Fruit fly (Drosophila melanogaster) whole organism, prepupa: ENCODE measurements around the gene CG8765.

ENCODE experiments used
- CG10631 ChIP-seq: fragments of 200-800 bp; sonication (Bioruptor generic); optimal IDR thresholded peaks from 2 replicates; lab custom pipeline; 2016; ENCODE audit warnings: missing biosample characterization, missing genetic modification characterization
- CG10669 ChIP-seq: fragments of 200-800 bp; sonication (Bioruptor generic); optimal IDR thresholded peaks from 3 replicates; lab custom pipeline; 2018; ENCODE audit warnings: missing biosample characterization, mild to moderate bottlenecking, missing genetic modification characterization, moderate library complexity
- CG11294 ChIP-seq: fragments of 200-800 bp; sonication (Bioruptor generic); IDR thresholded peaks from 2 replicates; pipeline ENCODE4 v1.3.6; 2022; ENCODE audit warnings: missing biosample characterization, missing genetic modification characterization
- CG11902 ChIP-seq: fragments of 200-800 bp; sonication (Bioruptor generic); optimal IDR thresholded peaks from 3 replicates; lab custom pipeline; 2016; ENCODE audit warnings: missing biosample characterization, missing genetic modification characterization
- CG15336 ChIP-seq: fragments of 200-800 bp; sonication (Bioruptor generic); IDR thresholded peaks from 2 replicates; pipeline ENCODE4 v1.3.6; 2022; ENCODE audit warnings: missing biosample characterization, missing genetic modification characterization
- CG1621 ChIP-seq: fragments of 200-800 bp; sonication (Bioruptor generic); optimal IDR thresholded peaks from 3 replicates; lab custom pipeline; 2018; ENCODE audit warnings: missing biosample characterization, mild to moderate bottlenecking, missing genetic modification characterization
- CG16779 ChIP-seq: fragments of 200-800 bp; sonication (Bioruptor generic); optimal IDR thresholded peaks from 3 replicates; lab custom pipeline; 2017; ENCODE audit warnings: missing biosample characterization, mild to moderate bottlenecking, missing genetic modification characterization
- CG31627 ChIP-seq: fragments of 200-800 bp; sonication (Bioruptor generic); optimal IDR thresholded peaks from 3 replicates; lab custom pipeline; 2016; ENCODE audit warnings: missing biosample characterization, missing genetic modification characterization
- CG32006 ChIP-seq: fragments of 200-800 bp; sonication (Bioruptor generic); optimal IDR thresholded peaks from 3 replicates; lab custom pipeline; 2017; ENCODE audit warnings: missing biosample characterization, mild to moderate bottlenecking, missing genetic modification characterization
- CG34406 ChIP-seq: fragments of 200-800 bp; sonication (Bioruptor generic); optimal IDR thresholded peaks from 3 replicates; lab custom pipeline; 2016; ENCODE audit warnings: missing biosample characterization, missing genetic modification characterization
- CG3919 ChIP-seq: fragments of 200-800 bp; sonication (Bioruptor generic); optimal IDR thresholded peaks from 3 replicates; lab custom pipeline; 2016; ENCODE audit warnings: missing biosample characterization, missing genetic modification characterization
- CG4318 ChIP-seq: fragments of 200-800 bp; sonication (Bioruptor generic); optimal IDR thresholded peaks from 3 replicates; lab custom pipeline; 2017; ENCODE audit warnings: missing biosample characterization, mild to moderate bottlenecking, missing genetic modification characterization
- CG6163 ChIP-seq: fragments of 200-800 bp; sonication (Bioruptor generic); IDR thresholded peaks from 3 replicates; pipeline ENCODE4 v1.3.6; 2022; ENCODE audit warnings: missing biosample characterization, missing genetic modification characterization
- CG6276 ChIP-seq: fragments of 200-800 bp; sonication (Bioruptor generic); optimal IDR thresholded peaks from 2 replicates; lab custom pipeline; 2017; ENCODE audit warnings: missing biosample characterization, mild to moderate bottlenecking, missing genetic modification characterization
- CG6792 ChIP-seq: fragments of 200-800 bp; sonication (Bioruptor generic); optimal IDR thresholded peaks from 3 replicates; lab custom pipeline; 2016; ENCODE audit warnings: missing biosample characterization, missing genetic modification characterization
- CG6808 ChIP-seq: fragments of 200-800 bp; sonication (Bioruptor generic); optimal IDR thresholded peaks from 3 replicates; lab custom pipeline; 2017; ENCODE audit warnings: missing biosample characterization, missing genetic modification characterization, mild to moderate bottlenecking, moderate library complexity, missing genetic modification reagents
- CG6854 ChIP-seq: fragments of 200-800 bp; sonication (Bioruptor generic); optimal IDR thresholded peaks from 2 replicates; lab custom pipeline; 2017; ENCODE audit warnings: missing biosample characterization, mild to moderate bottlenecking, missing genetic modification characterization
- CG7368 ChIP-seq: fragments of 200-800 bp; sonication (Bioruptor generic); optimal IDR thresholded peaks from 3 replicates; lab custom pipeline; 2016; ENCODE audit warnings: missing biosample characterization, missing genetic modification characterization
- CG8119 ChIP-seq: fragments of 200-800 bp; sonication (Bioruptor generic); IDR thresholded peaks from 3 replicates; pipeline ENCODE4 v1.3.6; 2022; ENCODE audit warnings: missing biosample characterization, missing genetic modification characterization
- CG9139 ChIP-seq: fragments of 200-800 bp; sonication (Bioruptor generic); optimal IDR thresholded peaks from 3 replicates; lab custom pipeline; 2017; ENCODE audit warnings: missing biosample characterization, mild to moderate bottlenecking, missing genetic modification characterization
- Eip75B ChIP-seq: fragments of 200-800 bp; sonication (Bioruptor generic); optimal IDR thresholded peaks from 3 replicates; lab custom pipeline; 2016; ENCODE audit warnings: missing biosample characterization, missing genetic modification characterization
- Eip78C ChIP-seq: fragments of 200-800 bp; sonication (Bioruptor generic); peaks from one replicate; lab custom pipeline; 2016; ENCODE audit warnings: missing biosample characterization, missing genetic modification characterization
- Eip93F ChIP-seq: fragments of 200-800 bp; sonication (Bioruptor generic); optimal IDR thresholded peaks from 2 replicates; lab custom pipeline; 2016; ENCODE audit warnings: missing biosample characterization, mild to moderate bottlenecking, missing genetic modification characterization
- Ets96B ChIP-seq: fragments of 200-800 bp; optimal IDR thresholded peaks from 2 replicates; lab custom pipeline; 2019; ENCODE audit warnings: missing biosample characterization, mild to moderate bottlenecking, missing genetic modification characterization, moderate library complexity
- Gug ChIP-seq: fragments of 200-800 bp; sonication (Bioruptor generic); IDR thresholded peaks from 2 replicates; pipeline ENCODE4 v1.3.6; 2022; ENCODE audit warnings: missing biosample characterization, missing genetic modification characterization
- Hr38 ChIP-seq: sonication (Bioruptor generic); optimal IDR thresholded peaks from 2 replicates; lab custom pipeline; 2016; ENCODE audit warnings: missing biosample characterization, missing genetic modification characterization
- Hr39 ChIP-seq: fragments of 200-800 bp; sonication (Bioruptor generic); optimal IDR thresholded peaks from 2 replicates; lab custom pipeline; 2016; ENCODE audit warnings: missing biosample characterization, missing genetic modification characterization
- Hr4 ChIP-seq: fragments of 200-800 bp; sonication (Bioruptor generic); optimal IDR thresholded peaks from 3 replicates; lab custom pipeline; 2016; ENCODE audit warnings: missing biosample characterization, missing genetic modification characterization
- Lpt ChIP-seq: fragments of 200-800 bp; sonication (Bioruptor generic); optimal IDR thresholded peaks from 3 replicates; lab custom pipeline; 2016; ENCODE audit warnings: missing biosample characterization, missing genetic modification characterization
- Met ChIP-seq: fragments of 200-800 bp; sonication (Bioruptor generic); optimal IDR thresholded peaks from 3 replicates; lab custom pipeline; 2016; ENCODE audit warnings: missing biosample characterization, missing genetic modification characterization
- OdsH ChIP-seq: fragments of 200-800 bp; sonication (Bioruptor generic); optimal IDR thresholded peaks from 3 replicates; lab custom pipeline; 2016; ENCODE audit warnings: missing biosample characterization, missing genetic modification characterization
- Smox ChIP-seq: fragments of 200-800 bp; sonication (Bioruptor generic); optimal IDR thresholded peaks from 3 replicates; lab custom pipeline; 2016; ENCODE audit warnings: missing biosample characterization, missing genetic modification characterization
- Sox102F ChIP-seq: fragments of 200-800 bp; sonication (Bioruptor generic); optimal IDR thresholded peaks from 2 replicates; lab custom pipeline; 2016; ENCODE audit warnings: missing biosample characterization, mild to moderate bottlenecking, missing genetic modification characterization
- Sox14 ChIP-seq: fragments of 200-800 bp; sonication (Bioruptor generic); optimal IDR thresholded peaks from 3 replicates; lab custom pipeline; 2016; ENCODE audit warnings: missing biosample characterization, missing genetic modification characterization
- Sox15 ChIP-seq: fragments of 200-800 bp; sonication (Bioruptor generic); optimal IDR thresholded peaks from 3 replicates; lab custom pipeline; 2016; ENCODE audit warnings: missing biosample characterization, missing genetic modification characterization
- cyc ChIP-seq: fragments of 200-800 bp; sonication (Bioruptor generic); optimal IDR thresholded peaks from 3 replicates; lab custom pipeline; 2016; ENCODE audit warnings: missing biosample characterization, missing genetic modification characterization
- eg ChIP-seq: fragments of 200-800 bp; sonication (Bioruptor generic); IDR thresholded peaks from 3 replicates; pipeline ENCODE4 v1.3.6; 2022; ENCODE audit warnings: missing biosample characterization, missing genetic modification characterization
- esn ChIP-seq: fragments of 200-800 bp; sonication (Bioruptor generic); optimal IDR thresholded peaks from 2 replicates; lab custom pipeline; 2016; ENCODE audit warnings: missing biosample characterization, mild to moderate bottlenecking, missing genetic modification characterization, moderate library complexity
- fd85E ChIP-seq: fragments of 200-800 bp; sonication (Bioruptor generic); optimal IDR thresholded peaks from 3 replicates; lab custom pipeline; 2016; ENCODE audit warnings: missing biosample characterization, missing genetic modification characterization
- fkh ChIP-seq: fragments of 200-800 bp; sonication (Bioruptor generic); optimal IDR thresholded peaks from 3 replicates; lab custom pipeline; 2017; ENCODE audit warnings: missing biosample characterization, mild to moderate bottlenecking, missing genetic modification characterization, moderate library complexity
- lz ChIP-seq: fragments of 200-800 bp; sonication (Bioruptor generic); optimal IDR thresholded peaks from 3 replicates; lab custom pipeline; 2016; ENCODE audit warnings: missing biosample characterization, missing genetic modification characterization
- pdm3 ChIP-seq: fragments of 200-800 bp; sonication (Bioruptor generic); optimal IDR thresholded peaks from 3 replicates; lab custom pipeline; 2016; ENCODE audit warnings: missing biosample characterization, missing genetic modification characterization
- salr ChIP-seq, 2 experiments: fragments of 200-800 bp; sonication (Bioruptor generic); optimal IDR thresholded peaks; 3 replicates each; lab custom pipeline; 2016 to 2018; ENCODE audit warnings: missing biosample characterization in 2 of 2, missing genetic modification characterization in 2 of 2, mild to moderate bottlenecking in 1 of 2
- spab ChIP-seq: fragments of 200-800 bp; sonication (Bioruptor generic); optimal IDR thresholded peaks from 2 replicates; lab custom pipeline; 2017; ENCODE audit warnings: missing biosample characterization, mild to moderate bottlenecking, missing genetic modification characterization, missing genetic modification reagents
- ss ChIP-seq, 2 experiments: fragments of 200-800 bp; sonication (Bioruptor generic); optimal IDR thresholded peaks; 2 replicates in 1 of 2; 3 replicates in 1 of 2; lab custom pipeline; 2017 to 2018; ENCODE audit warnings: mild to moderate bottlenecking in 2 of 2, missing biosample characterization in 2 of 2, missing genetic modification characterization in 2 of 2, moderate library complexity in 1 of 2
- svp ChIP-seq: fragments of 200-800 bp; sonication (Bioruptor generic); peaks from one replicate; lab custom pipeline; 2016; ENCODE audit warnings: missing biosample characterization, missing genetic modification characterization
- topi ChIP-seq: fragments of 200-800 bp; sonication (Bioruptor generic); optimal IDR thresholded peaks from 3 replicates; lab custom pipeline; 2016; ENCODE audit warnings: missing biosample characterization, missing genetic modification characterization
- vri ChIP-seq: fragments of 200-800 bp; sonication (Bioruptor generic); optimal IDR thresholded peaks from 3 replicates; lab custom pipeline; 2016; ENCODE audit warnings: missing biosample characterization, mild to moderate bottlenecking, missing genetic modification characterization

The CG8765 gene

dm6 chr3L:19676050-19676449 is 11.1 kb downstream of the CG8765 start (continued):
- no peak for TF ChIP-seq Ets96B
- TF ChIP-seq topi, result peak; percentile 56
- peak; percentile 32 for TF ChIP-seq CG10669 (GFP tag; lab: Kevin White, UChicago)
- no peak for TF ChIP-seq Smox
- TF ChIP-seq CG8119 (GFP tag; lab: Robert Waterston, UW), result peak; percentile 48; the same call in 1 of the 3 replicates
- TF ChIP-seq CG6163 (GFP tag; lab: Robert Waterston, UW), result no peak
- peak; percentile 39 for TF ChIP-seq CG10631 (GFP tag; lab: Kevin White, UChicago)
- peak; percentile 15 for TF ChIP-seq Sox102F (GFP tag; lab: Kevin White, UChicago)
- TF ChIP-seq CG6792 (GFP tag; lab: Kevin White, UChicago), result peak; percentile 51
- TF ChIP-seq cyc (GFP tag; lab: Kevin White, UChicago), result peak; percentile 42
- TF ChIP-seq svp, result peak; percentile 76
- TF ChIP-seq CG6854, result no peak
- TF ChIP-seq CG34406 (GFP tag; lab: Kevin White, UChicago), result peak; percentile 40
- TF ChIP-seq salr (GFP tag; optimal IDR thresholded peaks at IDR 0.05; lab: Kevin White, UChicago), result no peak
- peak; percentile 5 for TF ChIP-seq CG4318
- peak; percentile 27 for TF ChIP-seq CG31627 (GFP tag; lab: Kevin White, UChicago)
- TF ChIP-seq ss (GFP tag; optimal IDR thresholded peaks at IDR 0.05; lab: Kevin White, UChicago), result peak in 1 of 2 experiments; percentile 38
- no peak for TF ChIP-seq CG11294 (GFP tag; lab: Robert Waterston, UW)
- no peak for TF ChIP-seq Sox15 (GFP tag; lab: Kevin White, UChicago)
- TF ChIP-seq Hr4 (GFP tag; lab: Kevin White, UChicago), result no peak
- no peak for TF ChIP-seq eg (GFP tag; lab: Robert Waterston, UW)
- peak; percentile 34 for TF ChIP-seq OdsH (GFP tag; lab: Kevin White, UChicago)
- TF ChIP-seq CG16779, result no peak

- TF ChIP-seq topi (peak; percentile 50), Sox102F (GFP tag; lab: Kevin White, UChicago) (peak; percentile 41), CG6276 (GFP tag; lab: Kevin White, UChicago) (no peak), fd85E (GFP tag; lab: Kevin White, UChicago) (no peak), lz (GFP tag; lab: Kevin White, UChicago) (peak; percentile 29), ss (GFP tag; optimal IDR thresholded peaks at IDR 0.05; lab: Kevin White, UChicago) (peak; percentile 8 to 27), salr (GFP tag; optimal IDR thresholded peaks at IDR 0.05; lab: Kevin White, UChicago) (peak; percentile 6 to 17), CG6163 (GFP tag; lab: Robert Waterston, UW) (peak; percentile 58; the same call in 1 of the 3 replicates), fkh (GFP tag; lab: Kevin White, UChicago) (no peak), CG4318 (no peak), vri (GFP tag; lab: Kevin White, UChicago) (peak; percentile 12), CG9139 (peak; percentile 4), svp (peak; percentile 77), CG6854 (no peak), Eip75B (GFP tag; lab: Kevin White, UChicago) (peak; percentile 43), CG31627 (GFP tag; lab: Kevin White, UChicago) (peak; percentile 43), CG8119 (GFP tag; lab: Robert Waterston, UW) (peak; percentile 57; the same call in 2 of the 3 replicates), CG3919 (GFP tag; lab: Kevin White, UChicago) (peak; percentile 60), Hr39 (GFP tag; lab: Kevin White, UChicago) (peak; percentile 60), Met (GFP tag; lab: Kevin White, UChicago) (peak; percentile 56), pdm3 (peak; percentile 45), CG15336 (GFP tag; lab: Robert Waterston, UW) (peak; percentile 30; the same call in 1 of the 2 replicates), CG32006 (GFP tag; lab: Kevin White, UChicago) (peak; percentile 40), CG11902 (GFP tag; lab: Kevin White, UChicago) (peak; percentile 14), Gug (0 out of 2 replicates have a peak, but pooled peaks have one; percentile 13), Hr38 (GFP tag; lab: Kevin White, UChicago) (no peak), CG7368 (GFP tag; lab: Kevin White, UChicago) (peak; percentile 5), CG6792 (GFP tag; lab: Kevin White, UChicago) (peak; percentile 44), Eip78C (GFP tag; lab: Kevin White, UChicago) (peak; percentile 87), Lpt (GFP tag; lab: Kevin White, UChicago) (no peak), spab (peak; percentile 28), CG34406 (GFP tag; lab: Kevin White, UChicago) (peak; percentile 25), CG16779 (no peak), cyc (GFP tag; lab: Kevin White, UChicago) (peak; percentile 55), Eip93F (GFP tag; lab: Kevin White, UChicago) (no peak), CG10669 (GFP tag; lab: Kevin White, UChicago) (peak; percentile 43), CG10631 (GFP tag; lab: Kevin White, UChicago) (peak; percentile 34), Sox14 (GFP tag; lab: Kevin White, UChicago) (peak; percentile 25), CG1621 (tag; lab: Kevin White, UChicago) (peak; percentile 53), esn (GFP tag; lab: Kevin White, UChicago) (peak; percentile 52), CG6808 (peak; percentile 31)
Measured at dm6 chr3L:19674317-19674716, 12.8 kb downstream of the CG8765 start.
